Worm (Caenorhabditis elegans) whole organism, young adult: ENCODE measurements around the gene letm-1.
A peak's percentile ranks its signal among the peaks of the same experiment; 100 is the strongest.

Source experiments
- B0336.3 ChIP-seq: fragments of 200-800 bp; sonication (Bioruptor generic); IDR thresholded peaks from 2 replicates; pipeline ENCODE4 v1.3.6; 2022; ENCODE audit warnings: missing genetic modification characterization, missing compliant biosample characterization
- F23B12.7 ChIP-seq: sonication (generic microtip); optimal IDR thresholded peaks from 2 replicates; lab custom pipeline; 2017; ENCODE audit warnings: missing genetic modification characterization, mild to moderate bottlenecking, missing compliant biosample characterization, antibody characterized with exemption, moderate library complexity; ENCODE audit not compliant: insufficient read depth
- F37B4.10 ChIP-seq: fragments of 200-800 bp; sonication (Bioruptor generic); IDR thresholded peaks from 2 replicates; pipeline ENCODE4 v1.3.6; 2022; ENCODE audit warnings: missing genetic modification characterization, missing compliant biosample characterization
- F39B2.1 ChIP-seq: fragments of 200-800 bp; sonication (Bioruptor generic); IDR thresholded peaks from 2 replicates; pipeline ENCODE4 v1.3.6; 2022; ENCODE audit warnings: missing genetic modification reagents, missing genetic modification characterization, missing compliant biosample characterization
- F57C9.4 ChIP-seq: sonication (generic microtip); optimal IDR thresholded peaks from 2 replicates; lab custom pipeline; 2017; ENCODE audit warnings: mild to moderate bottlenecking, missing genetic modification characterization, missing compliant biosample characterization
- Y67H2A.10 ChIP-seq: fragments of 200-800 bp; sonication (Bioruptor generic); conservative IDR thresholded peaks from 2 replicates; pipeline ENCODE4 v1.3.6; 2022; ENCODE audit warnings: missing genetic modification reagents, missing genetic modification characterization, missing compliant biosample characterization
- ama-1 ChIP-seq, 3 experiments: fragments of 150-350 bp in 1 of 3; sonication (generic microtip) in 2 of 3; optimal IDR thresholded peaks; 2 replicates each; lab custom pipeline; 2014 to 2018; ENCODE audit warnings: missing biosample characterization in 2 of 3, missing genetic modification characterization in 2 of 3, missing genetic modification reagents in 2 of 3
- atf-7 ChIP-seq: sonication (generic microtip); optimal IDR thresholded peaks from 2 replicates; lab custom pipeline; 2017; ENCODE audit warnings: mild to moderate bottlenecking, missing genetic modification characterization, missing compliant biosample characterization
- ceh-27 ChIP-seq: fragments of 200-800 bp; sonication (Bioruptor generic); optimal IDR thresholded peaks from 2 replicates; lab custom pipeline; 2018; ENCODE audit warnings: mild to moderate bottlenecking, missing genetic modification characterization, moderate library complexity, missing compliant biosample characterization
- ceh-58 ChIP-seq: fragments of 200-800 bp; sonication (Bioruptor generic); IDR thresholded peaks from 2 replicates; pipeline ENCODE4 v1.3.6; 2022; ENCODE audit warnings: missing genetic modification characterization, missing compliant biosample characterization
- ceh-79 ChIP-seq: sonication (generic microtip); optimal IDR thresholded peaks from 2 replicates; lab custom pipeline; 2017; ENCODE audit warnings: mild to moderate bottlenecking, missing genetic modification characterization, missing compliant biosample characterization
- dox-1 ChIP-seq: fragments of 200-800 bp; sonication (Bioruptor generic); IDR thresholded peaks from 2 replicates; pipeline ENCODE4 v1.3.6; 2022; ENCODE audit warnings: missing genetic modification reagents, missing genetic modification characterization, missing compliant biosample characterization
- dpff-1 ChIP-seq: sonication (generic microtip); optimal IDR thresholded peaks from 2 replicates; lab custom pipeline; 2017; ENCODE audit warnings: mild to moderate bottlenecking, missing genetic modification characterization, missing compliant biosample characterization
- dpl-1 ChIP-seq: fragments of 150-350 bp; optimal IDR thresholded peaks from 2 replicates; lab custom pipeline; 2014; ENCODE audit warnings: missing biosample characterization, missing genetic modification reagents, missing genetic modification characterization
- efl-1 ChIP-seq: fragments of 150-350 bp; optimal IDR thresholded peaks from 2 replicates; lab custom pipeline; 2014; ENCODE audit warnings: missing biosample characterization, missing genetic modification reagents, missing genetic modification characterization
- ets-4 ChIP-seq: fragments of 200-800 bp; sonication (Bioruptor generic); optimal IDR thresholded peaks from 2 replicates; lab custom pipeline; 2018; ENCODE audit warnings: mild to moderate bottlenecking, missing genetic modification characterization, missing compliant biosample characterization
- fkh-3 ChIP-seq: sonication (generic microtip); optimal IDR thresholded peaks from 2 replicates; lab custom pipeline; 2016; ENCODE audit warnings: mild to moderate bottlenecking, missing genetic modification characterization, missing compliant biosample characterization
- hlh-12 ChIP-seq: sonication (generic microtip); optimal IDR thresholded peaks from 2 replicates; lab custom pipeline; 2016; ENCODE audit warnings: missing genetic modification characterization, missing compliant biosample characterization
- hsf-1 ChIP-seq: fragments of 200-800 bp; sonication (Bioruptor generic); IDR thresholded peaks from 2 replicates; pipeline ENCODE4 v1.3.6; 2022; ENCODE audit warnings: missing genetic modification reagents, missing genetic modification characterization, missing compliant biosample characterization
- let-607 ChIP-seq, 2 experiments: fragments of 200-800 bp in 1 of 2; sonication (Bioruptor generic) in 1 of 2; sonication (generic microtip) in 1 of 2; optimal IDR thresholded peaks; 2 replicates each; lab custom pipeline; 2016 to 2018; ENCODE audit warnings: mild to moderate bottlenecking in 2 of 2, missing compliant biosample characterization in 2 of 2, missing genetic modification characterization in 2 of 2, moderate library complexity in 2 of 2, missing genotype in 1 of 2
- lin-54 ChIP-seq: fragments of 200-800 bp; sonication (Bioruptor generic); optimal IDR thresholded peaks from 2 replicates; lab custom pipeline; 2018; ENCODE audit warnings: mild to moderate bottlenecking, missing genetic modification characterization, missing compliant biosample characterization
- lsy-27 ChIP-seq: sonication (generic microtip); optimal IDR thresholded peaks from 2 replicates; lab custom pipeline; 2017; ENCODE audit warnings: missing genetic modification characterization, mild to moderate bottlenecking, missing compliant biosample characterization, antibody characterized with exemption, missing genotype, borderline replicate concordance; ENCODE audit not compliant: insufficient read depth
- madf-6 ChIP-seq: fragments of 200-800 bp; sonication (Bioruptor generic); IDR thresholded peaks from 2 replicates; pipeline ENCODE4 v1.3.6; 2022; ENCODE audit warnings: missing genetic modification reagents, missing genetic modification characterization, missing compliant biosample characterization
- mcd-1 ChIP-seq: fragments of 200-800 bp; sonication (Bioruptor generic); IDR thresholded peaks from 2 replicates; pipeline ENCODE4 v1.3.6; 2022; ENCODE audit warnings: missing genetic modification reagents, missing genetic modification characterization, missing compliant biosample characterization
- nhr-27 ChIP-seq: fragments of 200-800 bp; sonication (Bioruptor generic); optimal IDR thresholded peaks from 2 replicates; lab custom pipeline; 2018; ENCODE audit warnings: mild to moderate bottlenecking, missing genetic modification characterization, moderate library complexity, missing compliant biosample characterization
- nhr-80 ChIP-seq: sonication (generic microtip); optimal IDR thresholded peaks from 2 replicates; lab custom pipeline; 2016; ENCODE audit warnings: missing genetic modification characterization, missing compliant biosample characterization
- nhr-90 ChIP-seq: sonication (generic microtip); optimal IDR thresholded peaks from 2 replicates; lab custom pipeline; 2016; ENCODE audit warnings: missing genotype, mild to moderate bottlenecking, missing genetic modification characterization, missing compliant biosample characterization
- unc-130 ChIP-seq: sonication (generic microtip); optimal IDR thresholded peaks from 2 replicates; lab custom pipeline; 2016; ENCODE audit warnings: missing genetic modification reagents, missing genetic modification characterization, missing compliant biosample characterization
- unc-62 ChIP-seq: fragments of 150-350 bp; optimal IDR thresholded peaks from 2 replicates; lab custom pipeline; 2014; ENCODE audit warnings: missing biosample characterization, missing genetic modification reagents, missing genetic modification characterization
- xnd-1 ChIP-seq: sonication (generic microtip); optimal IDR thresholded peaks from 2 replicates; lab custom pipeline; 2016; ENCODE audit warnings: missing genotype, missing genetic modification reagents, missing genetic modification characterization, missing compliant biosample characterization
- ztf-22 ChIP-seq: fragments of 200-800 bp; sonication (Bioruptor generic); optimal IDR thresholded peaks from 2 replicates; lab custom pipeline; 2018; ENCODE audit warnings: mild to moderate bottlenecking, missing genetic modification characterization, moderate library complexity, missing compliant biosample characterization
- ztf-25 ChIP-seq: fragments of 200-800 bp; sonication (Bioruptor generic); IDR thresholded peaks from 2 replicates; pipeline ENCODE4 v1.3.6; 2022; ENCODE audit warnings: missing genetic modification reagents, missing genetic modification characterization, missing compliant biosample characterization
- ztf-28 ChIP-seq: fragments of 200-800 bp; sonication (Bioruptor generic); IDR thresholded peaks from 2 replicates; pipeline ENCODE4 v1.3.6; 2022; ENCODE audit warnings: missing genetic modification reagents, missing genetic modification characterization, missing compliant biosample characterization

Gene letm-1

DNA sequence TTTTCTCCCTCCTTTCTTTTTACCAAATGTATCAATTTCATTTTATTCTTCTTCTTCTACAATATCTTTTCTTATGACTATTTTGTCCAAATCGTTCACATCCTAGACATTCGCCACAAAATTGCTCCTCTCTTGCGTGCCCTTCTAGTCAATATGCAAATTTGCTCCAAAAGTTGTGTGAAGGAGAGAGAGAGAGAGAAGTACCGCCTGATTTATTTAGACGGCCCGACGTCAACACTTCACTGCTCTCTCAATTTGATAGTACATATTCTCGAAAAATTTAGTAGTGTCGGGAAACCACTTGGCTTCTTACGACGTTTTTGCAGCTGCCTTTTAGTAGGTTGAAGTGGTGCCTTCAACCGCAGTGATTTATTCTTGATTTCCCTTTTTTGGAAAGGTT, 25.5 kb downstream of the letm-1 start:
- TF ChIP-seq hlh-12 (no peak), lsy-27 (tag; lab: Kevin White, UChicago) (no peak), ceh-27 (GFP tag; lab: Kevin White, UChicago) (peak; percentile 32)

ce11 chrV:13687504-13687903, 26.4 kb downstream of the letm-1 start:
- no peak for TF ChIP-seq ztf-25 (GFP tag; lab: Robert Waterston, UW)
- no peak for TF ChIP-seq ceh-27 (GFP tag; lab: Kevin White, UChicago)
- no peak for TF ChIP-seq ama-1 (optimal IDR thresholded peaks at IDR 0.05; lab: Kevin White, UChicago)
- TF ChIP-seq ama-1 (GFP tag; optimal IDR thresholded peaks at IDR 0.05; lab: Kevin White, UChicago) = no peak
- TF ChIP-seq let-607 (tag; optimal IDR thresholded peaks at IDR 0.05; lab: Kevin White, UChicago) = no peak
- no peak for TF ChIP-seq ceh-58
- TF ChIP-seq dpff-1 = no peak
- no peak for TF ChIP-seq hlh-12
- TF ChIP-seq ztf-28 = no peak

DNA sequence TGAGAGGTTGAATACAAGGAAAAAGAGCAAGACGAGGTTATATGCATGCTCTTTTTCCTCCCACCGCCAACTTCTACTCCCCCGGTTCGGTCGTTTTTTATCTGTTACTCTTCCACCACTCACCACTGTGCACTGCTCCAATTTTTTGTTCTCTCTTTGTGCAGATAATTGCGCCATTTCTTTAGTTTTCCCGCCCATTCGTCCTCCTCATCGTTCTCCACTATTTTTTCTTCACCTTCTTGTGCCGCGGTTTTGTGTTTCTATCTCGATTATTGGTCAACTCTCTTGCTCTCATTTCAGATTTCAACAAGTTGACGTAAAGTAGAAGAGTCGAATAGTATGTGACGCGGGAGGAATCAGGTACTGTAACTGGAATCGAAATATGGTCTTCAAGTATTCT, 28.5 kb downstream of the letm-1 start, which contains the start of gene T01D3.1:
Gene T01D3.1, plus strand, starts transcription at position 301 of the 400 bp plus-strand sequence.
- TF ChIP-seq lin-54 (GFP tag; lab: Kevin White, UChicago) (no peak), atf-7 (no peak), F23B12.7 (tag; lab: Kevin White, UChicago) (no peak), dpl-1 (GFP tag; lab: Kevin White, UChicago) (no peak), B0336.3 (GFP tag; lab: Robert Waterston, UW) (no peak), nhr-90 (no peak), xnd-1 (no peak), hlh-12 (no peak)
- TF ChIP-seq, all 124 proteins: peak for 0

- TF ChIP-seq efl-1 = no peak
- TF ChIP-seq unc-130 (GFP tag; lab: Kevin White, UChicago) = no peak
- TF ChIP-seq xnd-1 = no peak
- no peak for TF ChIP-seq F57C9.4 (tag; lab: Kevin White, UChicago)
- TF ChIP-seq dox-1 (GFP tag; lab: Robert Waterston, UW) = no peak
- TF ChIP-seq nhr-90 = no peak
- no peak for TF ChIP-seq F23B12.7 (tag; lab: Kevin White, UChicago)
- TF ChIP-seq nhr-80 (tag; lab: Kevin White, UChicago) = no peak
These were observed 29.2 kb downstream of the letm-1 start for ce11 chrV:13690276-13690675.

- no peak for TF ChIP-seq nhr-27 (tag; lab: Kevin White, UChicago)
- TF ChIP-seq ceh-79 (tag; lab: Kevin White, UChicago) = no peak
- no peak for TF ChIP-seq F39B2.1 (GFP tag; lab: Robert Waterston, UW)
- TF ChIP-seq fkh-3 (tag; lab: Kevin White, UChicago) = no peak
- TF ChIP-seq unc-62 (GFP tag; lab: Kevin White, UChicago) = no peak
- TF ChIP-seq F37B4.10 (GFP tag; lab: Robert Waterston, UW) = no peak
- TF ChIP-seq ztf-22 (GFP tag; lab: Kevin White, UChicago) = no peak
- no peak for TF ChIP-seq ets-4 (GFP tag; lab: Kevin White, UChicago)
- TF ChIP-seq hsf-1 (GFP tag; lab: Robert Waterston, UW) = no peak
- TF ChIP-seq madf-6 = no peak
- no peak for TF ChIP-seq Y67H2A.10 (GFP tag; lab: Robert Waterston, UW)
- no peak for TF ChIP-seq mcd-1
- TF ChIP-seq, all 124 proteins: peak for 0
These were observed 33.0 kb downstream of the letm-1 start for ce11 chrV:13694103-13694502.
